Fruit fly (Drosophila melanogaster): ENCODE data around the gene CG33158.

CG33158 gene

DNA sequence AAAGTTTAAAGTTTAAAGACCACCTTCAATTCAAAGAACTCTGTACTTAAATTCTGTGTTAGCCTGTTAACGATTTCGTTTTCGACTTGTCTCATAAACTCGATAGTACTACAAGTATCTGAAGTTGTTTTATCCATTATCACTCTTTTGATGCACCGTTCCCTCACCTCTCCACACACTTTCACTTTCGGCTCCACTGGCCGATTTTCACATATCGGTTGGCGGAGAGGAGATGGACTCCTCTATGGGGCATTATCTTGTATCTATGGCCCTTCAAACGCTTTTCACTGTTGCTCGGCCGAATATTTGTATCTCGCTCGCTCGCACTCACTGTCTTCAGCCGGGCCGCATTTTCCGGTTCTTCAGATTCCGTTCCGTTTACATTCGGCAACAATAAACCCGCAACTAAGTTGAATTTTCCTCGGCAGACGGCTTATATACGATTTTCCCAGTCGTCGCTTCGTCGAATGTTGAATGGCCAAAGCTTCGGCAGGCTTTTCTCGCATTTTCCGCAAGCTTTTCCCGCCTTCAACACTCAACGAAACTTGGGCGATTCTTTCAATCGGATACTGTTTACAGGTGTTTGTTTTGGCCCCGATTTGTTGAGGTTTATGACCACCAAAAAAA lies 123.7 kb downstream of the CG33158 start, which contains the start of gene CG43373:
TSS of gene CG43373 (minus strand) at position 373 of the 627 bp plus-strand sequence.
- TF ChIP-seq CG8478 (optimal IDR thresholded peaks at IDR 0.05) (no peak), pan (optimal IDR thresholded peaks at IDR 0.05) (no peak), Dll (optimal IDR thresholded peaks at IDR 0.05) (no peak), psq (optimal IDR thresholded peaks at IDR 0.05) (no peak), usp (GFP tag; optimal IDR thresholded peaks at IDR 0.05) (no peak), EcR (GFP tag; optimal IDR thresholded peaks at IDR 0.05) (no peak)

DNA sequence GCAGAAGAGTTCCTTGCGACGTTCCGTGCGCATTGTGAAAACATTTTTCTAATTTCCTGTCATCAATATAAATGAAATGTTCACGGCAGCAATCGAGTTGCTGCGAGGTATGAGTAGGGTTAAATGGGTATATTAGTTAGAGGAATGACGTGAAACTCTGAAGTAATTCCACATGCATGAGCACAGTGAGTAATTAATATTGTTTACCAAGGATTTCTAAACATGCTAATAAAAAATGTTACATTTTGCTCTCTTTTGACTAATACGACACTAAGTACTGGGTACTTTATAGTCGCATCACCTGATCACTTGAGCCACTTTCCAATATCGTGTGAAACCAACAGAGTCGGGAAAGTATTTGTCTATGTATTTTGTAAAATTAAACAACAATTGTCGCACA lies 124.8 kb downstream of the CG33158 start:
- TF ChIP-seq CG8478 (optimal IDR thresholded peaks at IDR 0.05) (no peak), Dll (optimal IDR thresholded peaks at IDR 0.05) (no peak), pan (optimal IDR thresholded peaks at IDR 0.05) (no peak), EcR (GFP tag; optimal IDR thresholded peaks at IDR 0.05) (no peak), usp (GFP tag; optimal IDR thresholded peaks at IDR 0.05) (no peak), psq (optimal IDR thresholded peaks at IDR 0.05) (no peak)

- TF ChIP-seq pan (optimal IDR thresholded peaks at IDR 0.05) (no peak), Dll (optimal IDR thresholded peaks at IDR 0.05) (no peak), EcR (GFP tag; optimal IDR thresholded peaks at IDR 0.05) (no peak), CG8478 (optimal IDR thresholded peaks at IDR 0.05) (no peak), usp (GFP tag; optimal IDR thresholded peaks at IDR 0.05) (no peak)
Measured at dm6 chr3L:16545511-16545910, 126.1 kb downstream of the CG33158 start, which contains the start of gene CG13033. CG13033 (minus strand) TSS chr3L:16545628.

- TF ChIP-seq psq (optimal IDR thresholded peaks at IDR 0.05) (no peak), Dll (optimal IDR thresholded peaks at IDR 0.05) (no peak), CG8478 (optimal IDR thresholded peaks at IDR 0.05) (no peak), EcR (GFP tag; optimal IDR thresholded peaks at IDR 0.05) (no peak)
Measured at dm6 chr3L:16546159-16546558, 126.8 kb downstream of the CG33158 start.

All from whole organism.